Fruit fly (Drosophila melanogaster): Measurements from ENCODE around the gene CG34178.

Gene CG34178

dm6 chr2L:4476672-4477273 lies 43.1 kb downstream of the CG34178 start, which contains the start of gene ine (continued):
- TF ChIP-seq vvl (GFP tag; IDR thresholded peaks at IDR 0.05) = peak; percentile 35; the same call in 1 of the 2 replicates
- TF ChIP-seq Oaz (GFP tag; IDR thresholded peaks at IDR 0.05) = no peak
- no peak for TF ChIP-seq Kr (GFP tag; optimal IDR thresholded peaks at IDR 0.05)
- TF ChIP-seq Dll (GFP tag; IDR thresholded peaks at IDR 0.05; ENCODE audit: partially characterized antibody) = 0 out of 4 replicates have a peak, but pooled peaks have one; percentile 12
- TF ChIP-seq CG6175 (GFP tag; IDR thresholded peaks at IDR 0.05) = peak; percentile 95
- TF ChIP-seq Fer1 (GFP tag; optimal IDR thresholded peaks at IDR 0.05) = no peak
- TF ChIP-seq Lhr (GFP tag; optimal IDR thresholded peaks at IDR 0.05) = no peak
- TF ChIP-seq D19B (GFP tag; optimal IDR thresholded peaks at IDR 0.05) = peak; percentile 28
- peak; percentile 63 for TF ChIP-seq mirr (GFP tag; optimal IDR thresholded peaks at IDR 0.05)
- TF ChIP-seq slou (GFP tag; optimal IDR thresholded peaks at IDR 0.05) = no peak
- no peak for TF ChIP-seq CG13296 (GFP tag; optimal IDR thresholded peaks at IDR 0.05)
- TF ChIP-seq Ets65A (GFP tag) = peak; percentile 35
- no peak for TF ChIP-seq sc (optimal IDR thresholded peaks at IDR 0.05)
- TF ChIP-seq sc (GFP tag; optimal IDR thresholded peaks at IDR 0.05) = no peak
- TF ChIP-seq CG15696 (tag; optimal IDR thresholded peaks at IDR 0.05) = no peak
- TF ChIP-seq sob (GFP tag; IDR thresholded peaks at IDR 0.05) = no peak; the same call in 1 of the 2 replicates
- TF ChIP-seq cad (GFP tag; optimal IDR thresholded peaks at IDR 0.05) = no peak
- TF ChIP-seq Hmx (GFP tag; optimal IDR thresholded peaks at IDR 0.05) = no peak
- no peak for TF ChIP-seq CG10274 (GFP tag; optimal IDR thresholded peaks at IDR 0.05)

- no peak for TF ChIP-seq CG8290 (GFP tag; optimal IDR thresholded peaks at IDR 0.05)
- peak in 1 of 2 experiments; percentile 19 for TF ChIP-seq CG8290 (tag; optimal IDR thresholded peaks at IDR 0.05)
- no peak for TF ChIP-seq zen (tag; optimal IDR thresholded peaks at IDR 0.05)
- no peak for TF ChIP-seq Nf-YC (tag; optimal IDR thresholded peaks at IDR 0.05)
- peak; percentile 62; the same call in 2 of the 3 replicates for TF ChIP-seq ci (GFP tag; IDR thresholded peaks at IDR 0.05)
- no peak for TF ChIP-seq CG9876 (GFP tag; optimal IDR thresholded peaks at IDR 0.05)
- no peak for TF ChIP-seq ro (GFP tag; IDR thresholded peaks at IDR 0.05)
- TF ChIP-seq fd3F (GFP tag; optimal IDR thresholded peaks at IDR 0.05) = no peak
- TF ChIP-seq H15 (GFP tag; IDR thresholded peaks at IDR 0.05) = 0 out of 3 replicates have a peak, but pooled peaks have one; percentile 25
- no peak for TF ChIP-seq CG10209 (GFP tag; optimal IDR thresholded peaks at IDR 0.05)
- TF ChIP-seq gsb (GFP tag; IDR thresholded peaks at IDR 0.05) = no peak
- TF ChIP-seq CG8944 (GFP tag; optimal IDR thresholded peaks at IDR 0.05) = no peak
- 0 out of 2 replicates have a peak, but pooled peaks have one; percentile 21 for TF ChIP-seq CG17328 (GFP tag; IDR thresholded peaks at IDR 0.05)
- TF ChIP-seq Ets97D (GFP tag; optimal IDR thresholded peaks at IDR 0.05) = peak; percentile 72
- TF ChIP-seq CG2875 (GFP tag; optimal IDR thresholded peaks at IDR 0.05) = no peak
- 0 out of 2 replicates have a peak, but pooled peaks have one; percentile 22 for TF ChIP-seq sens-2 (GFP tag; IDR thresholded peaks at IDR 0.05)
- TF ChIP-seq CG15011 (GFP tag; optimal IDR thresholded peaks at IDR 0.05) = no peak
- TF ChIP-seq onecut (GFP tag; IDR thresholded peaks at IDR 0.05) = no peak
- TF ChIP-seq CG1832 (GFP tag; optimal IDR thresholded peaks at IDR 0.05) = no peak
- TF ChIP-seq NC2β (GFP tag; optimal IDR thresholded peaks at IDR 0.05) = no peak
- no peak for TF ChIP-seq CG8388 (GFP tag; optimal IDR thresholded peaks at IDR 0.05)
- TF ChIP-seq CG7271 (tag; optimal IDR thresholded peaks at IDR 0.05) = peak; percentile 74
- no peak for TF ChIP-seq Asciz (GFP tag; optimal IDR thresholded peaks at IDR 0.05)
- TF ChIP-seq ab (GFP tag; optimal IDR thresholded peaks at IDR 0.05) = no peak
- TF ChIP-seq Med (GFP tag) = peak; percentile 34
These were observed 44.3 kb downstream of the CG34178 start for dm6 chr2L:4477978-4478377.
